Fruit fly (Drosophila melanogaster): ENCODE data around the gene CG43074.

The CG43074 gene

dm6 chr3L:3460402-3461027 lies 23.9 kb downstream of the CG43074 start, which contains the start of gene eIF5B (continued):
- TF ChIP-seq Mrtf (GFP tag; IDR thresholded peaks at IDR 0.05): peak; percentile 77
- peak; percentile 80; the same call in 2 of the 3 replicates for TF ChIP-seq CG3726 (GFP tag; IDR thresholded peaks at IDR 0.05)
- no peak for TF ChIP-seq CG7745 (tag; optimal IDR thresholded peaks at IDR 0.05)
- TF ChIP-seq sd (tag; optimal IDR thresholded peaks at IDR 0.05): no peak
- peak; percentile 84 for TF ChIP-seq esg (GFP tag; conservative IDR thresholded peaks at IDR 0.05)
- peak; percentile 87 for TF ChIP-seq vvl (GFP tag; IDR thresholded peaks at IDR 0.05)
- TF ChIP-seq CG4730 (GFP tag; IDR thresholded peaks at IDR 0.05): peak; percentile 64; the same call in 1 of the 2 replicates
- peak; percentile 82 for TF ChIP-seq CG32767 (GFP tag; IDR thresholded peaks at IDR 0.05)
- TF ChIP-seq Bgb (GFP tag; IDR thresholded peaks at IDR 0.05; ENCODE audit: partially characterized antibody): no peak; the same call in 1 of the 2 replicates
- TF ChIP-seq Hmx (GFP tag; optimal IDR thresholded peaks at IDR 0.05): no peak
- no peak for TF ChIP-seq ato (GFP tag; IDR thresholded peaks at IDR 0.05; ENCODE audit: partially characterized antibody)
- TF ChIP-seq CG17328 (GFP tag; IDR thresholded peaks at IDR 0.05): peak; percentile 86
- no peak for TF ChIP-seq CG4360 (GFP tag; IDR thresholded peaks at IDR 0.05)
- TF ChIP-seq CG3838 (GFP tag; optimal IDR thresholded peaks at IDR 0.05): peak; percentile 16
- TF ChIP-seq Trl (optimal IDR thresholded peaks at IDR 0.05): no peak
- TF ChIP-seq Trl (GFP tag; optimal IDR thresholded peaks at IDR 0.05): peak; percentile 12
- TF ChIP-seq Nf-YB (GFP tag; optimal IDR thresholded peaks at IDR 0.05): peak; percentile 62
- peak; percentile 9 for TF ChIP-seq Six4 (GFP tag; optimal IDR thresholded peaks at IDR 0.05)
- TF ChIP-seq BEAF-32 (GFP tag; optimal IDR thresholded peaks at IDR 0.05): peak; percentile 22
- peak; percentile 12 for TF ChIP-seq Ets97D (GFP tag; optimal IDR thresholded peaks at IDR 0.05)
- peak; percentile 27 for TF ChIP-seq CG5245 (GFP tag; optimal IDR thresholded peaks at IDR 0.05)
- TF ChIP-seq trem (tag; optimal IDR thresholded peaks at IDR 0.05): peak; percentile 33
- peak; percentile 74 for TF ChIP-seq PHDP (tag; optimal IDR thresholded peaks at IDR 0.05)
- TF ChIP-seq CG6175 (GFP tag; IDR thresholded peaks at IDR 0.05): peak; percentile 74; the same call in 2 of the 3 replicates
- no peak for TF ChIP-seq HmgD (GFP tag; optimal IDR thresholded peaks at IDR 0.05)
- peak; percentile 34 for TF ChIP-seq CG17802 (tag; optimal IDR thresholded peaks at IDR 0.05)
- no peak for TF ChIP-seq Kr (GFP tag; optimal IDR thresholded peaks at IDR 0.05)
- peak; percentile 83 for TF ChIP-seq onecut (GFP tag; IDR thresholded peaks at IDR 0.05)
- TF ChIP-seq CG8765 (GFP tag; IDR thresholded peaks at IDR 0.05): peak; percentile 71; the same call in 1 of the 2 replicates
- peak; percentile 15 for TF ChIP-seq ftz-f1 (GFP tag; optimal IDR thresholded peaks at IDR 0.05)
- TF ChIP-seq CG12219 (GFP tag; optimal IDR thresholded peaks at IDR 0.05): peak; percentile 74
- TF ChIP-seq CG10209 (GFP tag; optimal IDR thresholded peaks at IDR 0.05): peak; percentile 81
- TF ChIP-seq Asciz (GFP tag; optimal IDR thresholded peaks at IDR 0.05): peak; percentile 60
- no peak for TF ChIP-seq br (optimal IDR thresholded peaks at IDR 0.05)
- peak; percentile 83 for TF ChIP-seq CG9727 (GFP tag; optimal IDR thresholded peaks at IDR 0.05)
- peak; percentile 68 for TF ChIP-seq CG17359 (tag; optimal IDR thresholded peaks at IDR 0.05)
- TF ChIP-seq jing (GFP tag; optimal IDR thresholded peaks at IDR 0.05): peak; percentile 51
- peak; percentile 78 for TF ChIP-seq CG7372 (GFP tag; IDR thresholded peaks at IDR 0.05)
- peak; percentile 66 for TF ChIP-seq CG4820 (GFP tag; optimal IDR thresholded peaks at IDR 0.05)
- TF ChIP-seq CG33213 (GFP tag; optimal IDR thresholded peaks at IDR 0.05): no peak
- TF ChIP-seq CG34224 (GFP tag; IDR thresholded peaks at IDR 0.05; ENCODE audit: partially characterized antibody): peak; percentile 17; the same call in 1 of the 3 replicates
- TF ChIP-seq grn (GFP tag; optimal IDR thresholded peaks at IDR 0.05): no peak
- peak; percentile 94 for TF ChIP-seq MESR4 (GFP tag; optimal IDR thresholded peaks at IDR 0.05)
- peak; percentile 36 for TF ChIP-seq Bdp1 (GFP tag; optimal IDR thresholded peaks at IDR 0.05)
- TF ChIP-seq vnd (GFP tag; IDR thresholded peaks at IDR 0.05; ENCODE audit: partially characterized antibody): no peak
- peak; percentile 91 for TF ChIP-seq CG3847 (GFP tag; IDR thresholded peaks at IDR 0.05)
- no peak for TF ChIP-seq tup (GFP tag; optimal IDR thresholded peaks at IDR 0.05)
- TF ChIP-seq CG7556 (GFP tag; optimal IDR thresholded peaks at IDR 0.05): peak; percentile 60
- no peak for TF ChIP-seq CG31365 (tag; optimal IDR thresholded peaks at IDR 0.05)
- peak; percentile 97 for TF ChIP-seq D19B (GFP tag; optimal IDR thresholded peaks at IDR 0.05)
